Worm (Caenorhabditis elegans): ENCODE results near the gene F35B3.3.

F35B3.3 gene

DNA sequence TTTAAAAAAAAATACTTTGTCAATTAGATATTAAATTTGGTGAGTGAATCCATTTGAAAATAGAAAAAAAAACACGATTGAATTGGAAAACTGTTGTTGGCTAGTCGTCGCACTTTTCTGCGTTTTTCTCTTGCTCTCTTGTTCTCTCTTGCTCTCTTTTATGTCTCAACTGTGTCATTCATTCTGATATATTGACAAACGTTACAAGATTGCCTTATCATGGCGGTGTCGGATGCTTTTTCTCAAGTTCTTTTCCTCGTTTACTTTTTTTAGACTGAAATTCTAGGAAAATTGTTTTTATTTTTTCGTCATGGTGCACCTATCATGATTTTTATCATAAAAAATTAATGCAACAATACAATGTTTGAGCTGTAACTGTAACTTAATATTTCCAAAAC lies 17.4 kb upstream of the F35B3.3 start:
- TF ChIP-seq M03D4.4 (tag; optimal IDR thresholded peaks at IDR 0.05) (no peak), nhr-28 (tag; optimal IDR thresholded peaks at IDR 0.05) (no peak), ham-2 (GFP tag; optimal IDR thresholded peaks at IDR 0.05) (no peak), cnd-1 (tag; optimal IDR thresholded peaks at IDR 0.05) (no peak), nhr-2 (tag; optimal IDR thresholded peaks at IDR 0.05) (no peak), sptf-1 (tag; optimal IDR thresholded peaks at IDR 0.05) (no peak), unc-62 (GFP tag; optimal IDR thresholded peaks at IDR 0.05) (no peak), drap-1 (GFP tag; optimal IDR thresholded peaks at IDR 0.05) (no peak), blmp-1 (tag; optimal IDR thresholded peaks at IDR 0.05) (no peak), ceh-39 (tag; optimal IDR thresholded peaks at IDR 0.05) (no peak), unc-39 (tag; optimal IDR thresholded peaks at IDR 0.05) (no peak), unc-120 (tag; optimal IDR thresholded peaks at IDR 0.05; ENCODE audit: poor library complexity, severe bottlenecking) (no peak), pha-4 (tag; optimal IDR thresholded peaks at IDR 0.05) (no peak), mls-2 (tag; optimal IDR thresholded peaks at IDR 0.05) (no peak), tbx-8 (GFP tag; optimal IDR thresholded peaks at IDR 0.05) (no peak), ceh-43 (GFP tag; optimal IDR thresholded peaks at IDR 0.05) (no peak), mab-5 (tag; optimal IDR thresholded peaks at IDR 0.05) (no peak), zip-8 (tag; optimal IDR thresholded peaks at IDR 0.05) (no peak)

DNA sequence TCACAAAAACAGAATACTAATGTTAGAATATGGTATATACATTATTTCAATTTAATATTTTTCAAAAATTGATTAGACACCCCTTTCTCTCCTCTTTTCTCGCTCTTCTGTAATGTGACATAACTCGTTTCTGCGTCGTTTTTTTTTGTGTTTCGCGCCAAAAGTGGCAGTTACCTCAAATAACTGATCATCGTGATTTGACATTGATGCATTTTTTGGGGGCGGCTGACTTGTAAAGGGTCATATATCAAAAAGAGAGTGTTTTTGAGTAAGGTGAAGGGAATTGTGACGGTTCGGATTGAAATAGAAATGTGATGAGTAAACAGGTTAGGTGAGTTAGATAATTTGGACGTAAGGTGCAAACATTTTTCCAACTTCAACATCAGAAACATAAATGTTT lies 15.3 kb upstream of the F35B3.3 start:
- TF ChIP-seq pha-4 (tag; optimal IDR thresholded peaks at IDR 0.05) (no peak), zip-8 (tag; optimal IDR thresholded peaks at IDR 0.05) (no peak), lsy-2 (tag; optimal IDR thresholded peaks at IDR 0.05) (no peak), ceh-39 (tag; optimal IDR thresholded peaks at IDR 0.05) (no peak), nhr-237 (tag; optimal IDR thresholded peaks at IDR 0.05) (no peak), mls-2 (tag; optimal IDR thresholded peaks at IDR 0.05) (no peak), hlh-1 (tag; optimal IDR thresholded peaks at IDR 0.05) (no peak), sem-2 (GFP tag; optimal IDR thresholded peaks at IDR 0.05) (no peak), elt-3 (tag; optimal IDR thresholded peaks at IDR 0.05) (no peak)

DNA sequence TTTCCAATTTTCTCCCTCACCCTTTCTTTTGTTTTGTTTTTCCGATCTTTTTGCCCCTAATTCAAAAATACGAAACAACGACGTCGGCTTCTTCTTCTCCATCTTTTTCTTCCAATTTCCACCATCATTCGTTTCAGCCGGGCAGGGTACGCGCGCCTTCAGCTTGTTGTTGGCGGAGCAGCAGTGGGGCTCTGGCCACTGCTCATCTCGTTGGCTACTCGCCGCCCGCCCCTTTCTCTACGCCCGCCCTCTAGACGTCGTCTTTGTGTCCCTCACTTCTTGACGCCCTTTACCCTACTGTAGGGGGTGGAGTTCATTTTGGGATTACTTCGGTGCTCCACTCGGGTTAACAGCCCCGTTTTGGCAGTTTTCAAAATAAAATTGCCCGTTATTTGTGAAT lies 14.3 kb upstream of the F35B3.3 start:
- TF ChIP-seq drap-1 (GFP tag; optimal IDR thresholded peaks at IDR 0.05) (no peak), ces-1 (GFP tag; optimal IDR thresholded peaks at IDR 0.05) (peak; percentile 21)

DNA sequence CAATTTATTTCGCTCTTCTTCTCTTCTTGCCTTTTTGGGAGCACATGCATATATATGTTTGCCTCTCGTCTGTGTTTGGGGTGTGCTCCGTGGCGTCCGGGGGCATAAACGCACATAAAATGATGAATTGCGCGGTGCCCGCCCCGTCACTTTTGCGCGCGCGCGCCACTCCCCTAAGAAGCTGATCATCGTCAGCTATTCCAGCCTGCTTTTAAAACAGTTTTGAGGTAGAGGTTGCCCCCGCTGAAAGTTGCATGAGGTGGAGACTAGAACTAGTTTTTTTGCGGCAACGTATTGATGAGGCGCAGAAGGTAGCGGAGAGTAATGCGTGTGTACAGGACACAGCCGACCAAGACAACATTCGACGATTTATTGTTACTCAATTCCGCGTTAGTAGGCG lies 13.6 kb upstream of the F35B3.3 start:
- TF ChIP-seq pha-4 (tag; optimal IDR thresholded peaks at IDR 0.05) (no peak), mab-5 (tag; optimal IDR thresholded peaks at IDR 0.05) (no peak), unc-39 (tag; optimal IDR thresholded peaks at IDR 0.05) (no peak)

DNA sequence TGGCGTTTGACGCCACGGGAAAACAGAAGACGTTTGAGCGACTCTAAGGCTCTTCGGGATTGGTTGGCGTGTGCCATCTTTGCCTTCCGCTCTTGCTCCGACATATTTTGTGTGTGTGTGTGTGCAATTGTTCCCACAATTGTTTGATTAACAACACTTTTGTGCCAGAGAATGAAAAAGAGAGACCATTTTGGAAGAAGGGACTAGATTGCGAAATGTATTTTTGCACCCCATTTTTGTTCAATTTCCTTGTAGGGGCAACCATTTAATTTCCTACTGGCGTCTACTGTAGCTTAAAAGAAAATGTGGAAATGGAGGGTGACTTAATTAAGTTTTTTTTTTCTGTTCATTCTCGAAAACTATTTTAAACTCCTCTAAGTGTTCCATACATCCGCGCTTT lies 11.1 kb upstream of the F35B3.3 start:
- TF ChIP-seq tbx-8 (GFP tag; optimal IDR thresholded peaks at IDR 0.05) (no peak), ces-1 (GFP tag; optimal IDR thresholded peaks at IDR 0.05) (peak; percentile 12)

DNA sequence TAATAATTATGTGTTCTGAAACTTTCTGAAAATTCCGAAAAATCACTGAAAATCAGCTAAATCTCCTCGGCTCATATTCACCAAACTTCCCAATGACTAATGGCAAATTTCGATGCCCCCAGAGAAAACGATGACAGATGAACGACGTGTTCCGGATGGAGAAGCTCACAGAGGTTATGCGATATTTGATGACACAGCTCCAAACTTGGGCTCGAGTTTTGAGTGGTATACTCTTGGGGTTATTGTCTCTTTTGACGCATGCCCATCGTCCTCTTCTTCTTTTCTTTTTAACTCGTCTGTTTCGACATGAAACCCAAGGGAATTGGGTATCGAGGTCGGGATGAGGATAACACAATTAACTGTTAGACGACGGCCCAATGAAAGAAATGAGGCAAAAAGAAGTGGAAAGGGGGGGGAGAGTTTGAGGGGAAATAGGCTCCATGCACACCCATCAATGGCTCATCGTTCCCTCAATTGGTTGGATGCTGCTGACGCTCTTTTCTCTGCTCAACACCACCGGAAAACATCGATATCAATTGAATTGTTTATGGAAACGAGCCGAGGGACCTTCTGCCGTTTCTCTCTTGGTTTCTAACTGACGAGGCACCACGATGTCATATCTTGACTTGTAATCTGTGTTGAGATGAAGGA lies 9.7 kb upstream of the F35B3.3 start:
- TF ChIP-seq unc-62 (GFP tag; optimal IDR thresholded peaks at IDR 0.05) = peak; percentile 7
- peak; percentile 13 for TF ChIP-seq mep-1 (tag; optimal IDR thresholded peaks at IDR 0.05)
- TF ChIP-seq snpc-4 (tag; optimal IDR thresholded peaks at IDR 0.05) = no peak
- TF ChIP-seq ces-1 (GFP tag; optimal IDR thresholded peaks at IDR 0.05) = peak; percentile 97

DNA sequence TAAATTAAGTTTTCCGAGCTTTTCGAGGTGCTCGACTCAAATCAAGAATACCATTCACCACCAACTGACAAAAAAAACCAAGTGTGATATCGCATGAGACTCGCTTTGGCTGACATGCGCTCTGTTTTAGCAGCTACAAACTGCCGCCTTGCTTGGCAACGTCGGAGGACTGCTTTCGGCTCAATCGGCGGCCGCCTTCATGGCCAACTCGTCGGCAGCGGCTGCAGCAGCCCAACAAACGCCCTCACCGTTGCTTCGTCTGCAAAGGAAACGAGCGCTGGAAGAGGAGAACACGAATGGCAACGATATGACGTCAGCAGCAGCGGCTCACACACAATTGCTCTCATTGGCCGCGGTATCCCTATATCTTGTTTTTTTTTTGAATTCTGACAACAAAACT lies 6.4 kb upstream of the F35B3.3 start:
- TF ChIP-seq nhr-237 (tag; optimal IDR thresholded peaks at IDR 0.05) (no peak), elt-3 (tag; optimal IDR thresholded peaks at IDR 0.05) (no peak), M03D4.4 (tag; optimal IDR thresholded peaks at IDR 0.05) (no peak), drap-1 (GFP tag; optimal IDR thresholded peaks at IDR 0.05) (no peak), ces-1 (GFP tag; optimal IDR thresholded peaks at IDR 0.05) (no peak), lin-13 (tag; optimal IDR thresholded peaks at IDR 0.05) (no peak), mls-2 (tag; optimal IDR thresholded peaks at IDR 0.05) (no peak), snpc-4 (tag; optimal IDR thresholded peaks at IDR 0.05) (no peak), mab-5 (tag; optimal IDR thresholded peaks at IDR 0.05) (no peak), lin-32 (GFP tag; optimal IDR thresholded peaks at IDR 0.05) (no peak), flh-1 (GFP tag; optimal IDR thresholded peaks at IDR 0.05) (no peak), sptf-1 (tag; optimal IDR thresholded peaks at IDR 0.05) (no peak), ceh-43 (GFP tag; optimal IDR thresholded peaks at IDR 0.05) (no peak), ceh-83 (GFP tag; optimal IDR thresholded peaks at IDR 0.05) (no peak)
